Fruit fly (Drosophila melanogaster) whole organism, embryonic: ENCODE measurements around the gene CG32281.

Source experiments
- Antp ChIP-seq: fragments of 200-800 bp; sonication (Bioruptor generic); optimal IDR thresholded peaks from 3 replicates; lab custom pipeline; 2016; ENCODE audit warnings: missing biosample characterization, missing genetic modification characterization
- Bdp1 ChIP-seq: fragments of 200-800 bp; sonication (Bioruptor generic); optimal IDR thresholded peaks from 3 replicates; lab custom pipeline; 2016; ENCODE audit warnings: missing biosample characterization, missing genetic modification characterization
- BtbVII ChIP-seq: fragments of 200-800 bp; sonication (Bioruptor generic); optimal IDR thresholded peaks from 3 replicates; lab custom pipeline; 2017; ENCODE audit warnings: missing biosample characterization, mild to moderate bottlenecking, missing genetic modification characterization
- CG10543 ChIP-seq: fragments of 200-800 bp; sonication (Bioruptor generic); optimal IDR thresholded peaks from 3 replicates; lab custom pipeline; 2017; ENCODE audit warnings: missing biosample characterization, mild to moderate bottlenecking, missing genetic modification characterization, moderate library complexity
- CG10959 ChIP-seq: fragments of 200-800 bp; sonication (Bioruptor generic); IDR thresholded peaks from 2 replicates; pipeline ENCODE4 v1.3.6; 2022; ENCODE audit warnings: missing biosample characterization, missing genetic modification characterization
- CG11696 ChIP-seq: fragments of 200-800 bp; sonication (Bioruptor generic); IDR thresholded peaks from 2 replicates; pipeline ENCODE4 v1.3.6; 2022; ENCODE audit warnings: missing biosample characterization, missing genetic modification characterization
- CG12299 ChIP-seq: fragments of 200-800 bp; sonication (Bioruptor generic); optimal IDR thresholded peaks from 2 replicates; lab custom pipeline; 2018; ENCODE audit warnings: missing biosample characterization, mild to moderate bottlenecking, missing genetic modification characterization
- CG12744 ChIP-seq: fragments of 200-800 bp; sonication (Bioruptor generic); optimal IDR thresholded peaks from 2 replicates; lab custom pipeline; 2016; ENCODE audit warnings: missing biosample characterization, missing genetic modification characterization
- CG13296 ChIP-seq: fragments of 200-800 bp; sonication (Bioruptor generic); optimal IDR thresholded peaks from 3 replicates; lab custom pipeline; 2018; ENCODE audit warnings: missing biosample characterization, mild to moderate bottlenecking, missing genetic modification characterization
- CG13624 ChIP-seq: fragments of 200-800 bp; sonication (Bioruptor generic); optimal IDR thresholded peaks from 2 replicates; lab custom pipeline; 2016; ENCODE audit warnings: missing biosample characterization, missing genetic modification characterization
- CG14860 ChIP-seq: fragments of 200-800 bp; sonication (Bioruptor generic); IDR thresholded peaks from 3 replicates; pipeline ENCODE4 v1.3.6; 2022; ENCODE audit warnings: missing biosample characterization, missing genetic modification characterization; ENCODE audit not compliant: partially characterized antibody
- CG15269 ChIP-seq: fragments of 200-800 bp; sonication (Bioruptor generic); optimal IDR thresholded peaks from 2 replicates; lab custom pipeline; 2018; ENCODE audit warnings: missing biosample characterization, mild to moderate bottlenecking, missing genetic modification characterization, moderate library complexity
- CG1529 ChIP-seq: fragments of 200-800 bp; sonication (Bioruptor generic); optimal IDR thresholded peaks from 3 replicates; lab custom pipeline; 2018; ENCODE audit warnings: missing biosample characterization, missing genetic modification characterization
- CG1832 ChIP-seq: fragments of 200-800 bp; sonication (Bioruptor generic); optimal IDR thresholded peaks from 2 replicates; lab custom pipeline; 2017; ENCODE audit warnings: missing biosample characterization, mild to moderate bottlenecking, missing genetic modification characterization, inconsistent platforms
- CG32767 ChIP-seq: fragments of 200-800 bp; sonication (Bioruptor generic); IDR thresholded peaks from 2 replicates; pipeline ENCODE4 v1.3.6; 2022; ENCODE audit warnings: missing biosample characterization, missing genetic modification characterization
- CG33213 ChIP-seq: fragments of 200-800 bp; sonication (Bioruptor generic); optimal IDR thresholded peaks from 3 replicates; lab custom pipeline; 2016; ENCODE audit warnings: missing biosample characterization, missing genetic modification characterization
- CG4360 ChIP-seq: fragments of 200-800 bp; sonication (Bioruptor generic); IDR thresholded peaks from 2 replicates; pipeline ENCODE4 v1.3.6; 2022; ENCODE audit warnings: missing biosample characterization, missing genetic modification characterization
- CG6813 ChIP-seq: fragments of 200-800 bp; sonication (Bioruptor generic); optimal IDR thresholded peaks from 2 replicates; lab custom pipeline; 2017; ENCODE audit warnings: missing biosample characterization, missing genetic modification characterization, mild to moderate bottlenecking, moderate library complexity, missing genetic modification reagents
- CG6854 ChIP-seq: fragments of 200-800 bp; sonication (Bioruptor generic); optimal IDR thresholded peaks from 3 replicates; lab custom pipeline; 2017; ENCODE audit warnings: missing biosample characterization, mild to moderate bottlenecking, missing genetic modification characterization
- CG7928 ChIP-seq: fragments of 200-800 bp; sonication (Bioruptor generic); optimal IDR thresholded peaks from 2 replicates; lab custom pipeline; 2017; ENCODE audit warnings: missing biosample characterization, mild to moderate bottlenecking, missing genetic modification characterization
- CG8924 ChIP-seq: fragments of 200-800 bp; optimal IDR thresholded peaks from 3 replicates; lab custom pipeline; 2019; ENCODE audit warnings: missing biosample characterization, mild to moderate bottlenecking, missing genetic modification characterization, moderate library complexity
- CkIIα-i1 ChIP-seq: fragments of 200-800 bp; sonication (Bioruptor generic); IDR thresholded peaks from 2 replicates; pipeline ENCODE4 v1.3.6; 2022; ENCODE audit warnings: missing biosample characterization, missing genetic modification characterization
- Lim3 ChIP-seq: fragments of 200-800 bp; sonication (Bioruptor generic); IDR thresholded peaks from 2 replicates; pipeline ENCODE4 v1.3.6; 2022; ENCODE audit warnings: missing biosample characterization, missing genetic modification characterization
- Med ChIP-seq: fragments of 200-800 bp; sonication (Bioruptor generic); peaks from one replicate; lab custom pipeline; 2016; ENCODE audit warnings: missing biosample characterization, missing genetic modification characterization, mild to moderate bottlenecking, inconsistent platforms, moderate library complexity
- Mrtf ChIP-seq: fragments of 200-800 bp; sonication (Bioruptor generic); IDR thresholded peaks from 3 replicates; pipeline ENCODE4 v1.3.6; 2022; ENCODE audit warnings: missing biosample characterization, missing genetic modification characterization
- Ptx1 ChIP-seq: fragments of 200-800 bp; sonication (Bioruptor generic); IDR thresholded peaks from 2 replicates; pipeline ENCODE4 v1.3.6; 2022; ENCODE audit warnings: missing biosample characterization, missing genetic modification characterization
- Rx ChIP-seq: fragments of 200-800 bp; sonication (Bioruptor generic); IDR thresholded peaks from 2 replicates; pipeline ENCODE4 v1.3.6; 2022; ENCODE audit warnings: missing biosample characterization, missing genetic modification characterization
- Spps ChIP-seq: fragments of 200-800 bp; sonication (Bioruptor generic); optimal IDR thresholded peaks from 2 replicates; lab custom pipeline; 2018; ENCODE audit warnings: missing biosample characterization, mild to moderate bottlenecking, missing genetic modification characterization
- Stat92E ChIP-seq, 3 experiments: fragments of >200 bp in 2 of 3; fragments of 200-800 bp in 1 of 3; sonication (Bioruptor generic) in 1 of 3; optimal IDR thresholded peaks; 2 replicates each; lab custom pipeline; 2017 to 2019; ENCODE audit warnings: missing biosample characterization in 3 of 3, missing genetic modification characterization in 3 of 3, mild to moderate bottlenecking in 1 of 3, moderate library complexity in 1 of 3
- TFAM ChIP-seq: fragments of 200-800 bp; sonication (Bioruptor generic); optimal IDR thresholded peaks from 2 replicates; lab custom pipeline; 2017; ENCODE audit warnings: missing biosample characterization, missing genetic modification characterization, inconsistent platforms
- amos ChIP-seq: fragments of 200-800 bp; sonication (Bioruptor generic); IDR thresholded peaks from 2 replicates; pipeline ENCODE4 v1.3.6; 2022; ENCODE audit warnings: missing biosample characterization, missing genetic modification characterization; ENCODE audit not compliant: partially characterized antibody
- az2 ChIP-seq: fragments of 200-800 bp; sonication (Bioruptor generic); optimal IDR thresholded peaks from 3 replicates; lab custom pipeline; 2016; ENCODE audit warnings: missing biosample characterization, missing genetic modification characterization
- croc ChIP-seq: fragments of 200-800 bp; sonication (Bioruptor generic); conservative IDR thresholded peaks from 3 replicates; pipeline ENCODE4 v1.3.6; 2022; ENCODE audit warnings: missing biosample characterization, missing genetic modification characterization
- dati ChIP-seq: fragments of 200-800 bp; sonication (Bioruptor generic); IDR thresholded peaks from 2 replicates; pipeline ENCODE4 v1.3.6; 2022; ENCODE audit warnings: missing biosample characterization, missing genetic modification characterization
- emc ChIP-seq: fragments of 200-800 bp; sonication (Bioruptor generic); optimal IDR thresholded peaks from 2 replicates; lab custom pipeline; 2016; ENCODE audit warnings: missing biosample characterization, missing genetic modification characterization
- exex ChIP-seq: fragments of 200-800 bp; sonication (Bioruptor generic); optimal IDR thresholded peaks from 4 replicates; lab custom pipeline; 2018; ENCODE audit warnings: missing biosample characterization, mild to moderate bottlenecking, missing genetic modification characterization, moderate library complexity
- fd64A ChIP-seq: fragments of 200-800 bp; sonication (Bioruptor generic); optimal IDR thresholded peaks from 3 replicates; lab custom pipeline; 2018; ENCODE audit warnings: missing biosample characterization, mild to moderate bottlenecking, missing genetic modification characterization
- gro ChIP-seq: fragments of 200-800 bp; sonication (Bioruptor generic); optimal IDR thresholded peaks from 2 replicates; lab custom pipeline; 2016; ENCODE audit warnings: missing biosample characterization, missing genetic modification characterization
- gsb ChIP-seq: fragments of 200-800 bp; sonication (Bioruptor generic); IDR thresholded peaks from 2 replicates; pipeline ENCODE4 v1.3.6; 2022; ENCODE audit warnings: missing biosample characterization, missing genetic modification characterization
- hbn ChIP-seq: fragments of 200-800 bp; sonication (Bioruptor generic); IDR thresholded peaks from 2 replicates; pipeline ENCODE4 v1.3.6; 2022; ENCODE audit warnings: missing biosample characterization, missing genetic modification characterization; ENCODE audit not compliant: partially characterized antibody
- her ChIP-seq: fragments of 200-800 bp; sonication (Bioruptor generic); optimal IDR thresholded peaks from 2 replicates; lab custom pipeline; 2016; ENCODE audit warnings: missing biosample characterization, missing genetic modification characterization
- mld ChIP-seq: fragments of 200-800 bp; sonication (Bioruptor generic); IDR thresholded peaks from 3 replicates; pipeline ENCODE4 v1.3.6; 2022; ENCODE audit warnings: missing biosample characterization, missing genetic modification characterization; ENCODE audit not compliant: partially characterized antibody
- nerfin-1 ChIP-seq: fragments of 200-800 bp; sonication (Bioruptor generic); optimal IDR thresholded peaks from 3 replicates; lab custom pipeline; 2019; ENCODE audit warnings: missing biosample characterization, mild to moderate bottlenecking, missing genetic modification characterization, moderate library complexity
- org-1 ChIP-seq: fragments of 200-800 bp; sonication (Bioruptor generic); optimal IDR thresholded peaks from 2 replicates; lab custom pipeline; 2017; ENCODE audit warnings: missing biosample characterization, missing genetic modification characterization
- pnt ChIP-seq: fragments of 200-800 bp; sonication (Bioruptor generic); optimal IDR thresholded peaks from 3 replicates; lab custom pipeline; 2016; ENCODE audit warnings: missing biosample characterization, missing genetic modification characterization
- pum ChIP-seq: fragments of 200-800 bp; sonication (Bioruptor generic); optimal IDR thresholded peaks from 2 replicates; lab custom pipeline; 2016; ENCODE audit warnings: missing biosample characterization, missing genetic modification characterization
- row ChIP-seq: fragments of 200-800 bp; sonication (Bioruptor generic); IDR thresholded peaks from 3 replicates; pipeline ENCODE4 v1.3.6; 2022; ENCODE audit warnings: missing biosample characterization, missing genetic modification characterization
- sug ChIP-seq: fragments of 200-800 bp; optimal IDR thresholded peaks from 2 replicates; lab custom pipeline; 2019; ENCODE audit warnings: missing biosample characterization, mild to moderate bottlenecking, missing genetic modification characterization, moderate library complexity
- wor ChIP-seq: fragments of 200-800 bp; sonication (Bioruptor generic); IDR thresholded peaks from 2 replicates; pipeline ENCODE4 v1.3.6; 2022; ENCODE audit warnings: missing biosample characterization, missing genetic modification characterization
- z ChIP-seq: fragments of 200-800 bp; sonication (Bioruptor generic); IDR thresholded peaks from 3 replicates; pipeline ENCODE4 v1.3.6; 2022; ENCODE audit warnings: missing biosample characterization, missing genetic modification characterization

CG32281 gene

DNA sequence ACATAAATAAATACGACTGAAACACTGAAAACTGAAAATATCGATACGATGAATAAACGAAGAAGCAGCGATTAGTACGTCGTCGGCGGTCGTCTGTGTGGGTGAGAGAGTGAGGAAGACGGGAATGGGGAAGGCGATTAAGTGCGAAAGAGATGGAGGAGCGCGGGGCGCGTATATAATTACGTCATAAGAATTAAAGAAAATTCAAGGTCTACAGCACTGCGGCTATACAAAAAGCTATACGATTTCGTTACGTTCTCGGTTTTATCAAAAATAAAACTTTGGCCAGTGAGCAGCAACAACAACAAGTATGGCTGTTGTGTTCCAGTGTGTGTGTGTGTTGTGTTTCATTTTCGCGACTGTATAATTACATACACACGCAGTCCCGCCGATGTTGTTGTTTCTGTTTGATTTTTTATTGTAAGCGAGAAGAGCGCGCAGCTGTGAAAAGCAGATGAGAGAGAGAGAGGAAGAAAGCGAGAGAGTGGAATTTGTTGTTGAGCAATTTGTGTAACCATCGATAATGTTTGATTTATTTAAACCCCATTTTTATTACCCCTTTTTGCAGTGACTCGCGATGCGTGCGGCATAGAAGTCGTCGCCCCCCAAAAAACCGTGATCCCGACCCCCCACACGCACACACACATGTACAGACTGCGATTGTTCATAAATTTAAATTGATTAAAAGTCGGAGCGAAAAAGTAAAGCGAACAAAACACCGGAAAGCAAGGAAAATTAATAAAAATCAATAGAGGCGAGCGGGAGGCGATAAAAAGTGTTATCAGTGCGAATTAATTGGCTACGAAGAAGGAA lies 19.9 kb upstream of the CG32281 start (continued):
- peak; percentile 86 for TF ChIP-seq CG4360
- no peak for TF ChIP-seq CG15269 (tag; lab: Kevin White, UChicago)
- no peak for TF ChIP-seq wor (GFP tag; lab: Robert Waterston, UW)
- TF ChIP-seq row (GFP tag; lab: Robert Waterston, UW) = 0 out of 3 replicates have a peak, but pooled peaks have one; percentile 39
- TF ChIP-seq Bdp1 = no peak
- TF ChIP-seq Mrtf (GFP tag; lab: Robert Waterston, UW) = no peak
- TF ChIP-seq mld (GFP tag; lab: Robert Waterston, UW) = no peak
- TF ChIP-seq hbn (GFP tag; lab: Robert Waterston, UW) = no peak
- no peak for TF ChIP-seq Rx
- TF ChIP-seq gro = peak; percentile 44
- no peak for TF ChIP-seq croc (GFP tag; lab: Robert Waterston, UW)
- no peak for TF ChIP-seq Lim3
- no peak for TF ChIP-seq CG33213
- TF ChIP-seq pum (GFP tag; lab: Kevin White, UChicago) = no peak
- peak; percentile 72 for TF ChIP-seq CG13624 (GFP tag; lab: Kevin White, UChicago)
- TF ChIP-seq CG11696 (GFP tag; lab: Robert Waterston, UW) = no peak
- peak; percentile 82 for TF ChIP-seq CG1832 (GFP tag; lab: Kevin White, UChicago)
- TF ChIP-seq CkIIα-i1 = no peak
- peak; percentile 99 for TF ChIP-seq BtbVII (GFP tag; lab: Kevin White, UChicago)
- no peak for TF ChIP-seq org-1
- TF ChIP-seq dati (GFP tag; lab: Robert Waterston, UW) = no peak
- TF ChIP-seq CG6813 = peak; percentile 18
- peak; percentile 51 for TF ChIP-seq CG13296 (GFP tag; lab: Kevin White, UChicago)
- no peak for TF ChIP-seq z
- TF ChIP-seq CG8924 (tag; lab: Kevin White, UChicago) = peak; percentile 16
- no peak for TF ChIP-seq CG14860 (GFP tag; lab: Robert Waterston, UW)
- TF ChIP-seq CG12744 = no peak
- TF ChIP-seq Med = peak; percentile 12
- peak; percentile 45 for TF ChIP-seq CG6854 (GFP tag; lab: Kevin White, UChicago)
- no peak for TF ChIP-seq Stat92E (GFP tag; optimal IDR thresholded peaks at IDR 0.05; lab: Kevin White, UChicago)
- TF ChIP-seq CG12299 (tag; lab: Kevin White, UChicago) = peak; percentile 12
- TF ChIP-seq CG32767 (GFP tag; lab: Robert Waterston, UW) = no peak
- peak; percentile 51; the same call in 1 of the 2 replicates for TF ChIP-seq amos (GFP tag; lab: Robert Waterston, UW)
- TF ChIP-seq gsb (GFP tag; lab: Robert Waterston, UW) = no peak
- TF ChIP-seq CG1529 (GFP tag; lab: Kevin White, UChicago) = no peak
- TF ChIP-seq CG10543 = peak; percentile 96
- peak; percentile 99 for TF ChIP-seq sug
- TF ChIP-seq Ptx1 = peak; percentile 31; the same call in 1 of the 2 replicates
- no peak for TF ChIP-seq Spps
- peak; percentile 85 for TF ChIP-seq exex (tag; lab: Kevin White, UChicago)
- TF ChIP-seq her (GFP tag; lab: Kevin White, UChicago) = no peak
- no peak for TF ChIP-seq TFAM (GFP tag; lab: Kevin White, UChicago)
- no peak for TF ChIP-seq pnt (GFP tag; lab: Kevin White, UChicago)
- TF ChIP-seq CG7928 = no peak
- no peak for TF ChIP-seq Antp (GFP tag; lab: Kevin White, UChicago)
- no peak for TF ChIP-seq emc (GFP tag; lab: Kevin White, UChicago)
- no peak for TF ChIP-seq fd64A (GFP tag; lab: Kevin White, UChicago)
- TF ChIP-seq nerfin-1 (tag; lab: Kevin White, UChicago) = no peak
- no peak for TF ChIP-seq CG10959
- TF ChIP-seq az2 = no peak
